Fruit fly (Drosophila melanogaster): ENCODE data around the gene CG2310.
A peak's percentile ranks its signal among the peaks of the same experiment; 100 is the strongest.

The CG2310 gene

dm6 chr3R:29495815-29496214 is 2.5 kb upstream of the CG2310 start (continued):
- peak; percentile 3 for TF ChIP-seq dmrt11E (tag; optimal IDR thresholded peaks at IDR 0.05)
- TF ChIP-seq CG13424 (tag; optimal IDR thresholded peaks at IDR 0.05): peak; percentile 29
- no peak for TF ChIP-seq D (optimal IDR thresholded peaks at IDR 0.05)
- TF ChIP-seq D (GFP tag; optimal IDR thresholded peaks at IDR 0.05): peak; percentile 18
- TF ChIP-seq CG4424 (GFP tag; optimal IDR thresholded peaks at IDR 0.05): peak; percentile 12
- no peak for TF ChIP-seq CG16813 (GFP tag; IDR thresholded peaks at IDR 0.05; ENCODE audit: partially characterized antibody)
- TF ChIP-seq CG6791 (GFP tag; IDR thresholded peaks at IDR 0.05; ENCODE audit: partially characterized antibody): no peak
- peak; percentile 22 for TF ChIP-seq grau (tag; optimal IDR thresholded peaks at IDR 0.05)
- TF ChIP-seq Ets65A (GFP tag): peak; percentile 78
- peak; percentile 39 for TF ChIP-seq CoRest (tag; optimal IDR thresholded peaks at IDR 0.05)
- TF ChIP-seq sug (tag; optimal IDR thresholded peaks at IDR 0.05): no peak
- TF ChIP-seq CG18262 (tag; optimal IDR thresholded peaks at IDR 0.05): peak; percentile 55
- TF ChIP-seq zf30C (GFP tag; optimal IDR thresholded peaks at IDR 0.05): peak; percentile 19
- no peak for TF ChIP-seq cwo (GFP tag; optimal IDR thresholded peaks at IDR 0.05)
- TF ChIP-seq Nf-YC (tag; optimal IDR thresholded peaks at IDR 0.05): peak; percentile 2
- TF ChIP-seq CG31441 (GFP tag; IDR thresholded peaks at IDR 0.05): peak; percentile 59; the same call in 1 of the 2 replicates
- TF ChIP-seq CG7556 (GFP tag; optimal IDR thresholded peaks at IDR 0.05): peak; percentile 34
- peak; percentile 42; the same call in 2 of the 3 replicates for TF ChIP-seq row (GFP tag; IDR thresholded peaks at IDR 0.05)
- peak; percentile 39 for TF ChIP-seq nmo (GFP tag; optimal IDR thresholded peaks at IDR 0.05)
- no peak for TF ChIP-seq CG6654 (GFP tag; optimal IDR thresholded peaks at IDR 0.05)
- peak; percentile 1 for TF ChIP-seq CG12391 (tag; optimal IDR thresholded peaks at IDR 0.05)
- no peak for TF ChIP-seq zen2 (GFP tag; IDR thresholded peaks at IDR 0.05; ENCODE audit: partially characterized antibody)
- TF ChIP-seq CG17361 (GFP tag; IDR thresholded peaks at IDR 0.05): peak; percentile 47; the same call in 1 of the 3 replicates
- no peak for TF ChIP-seq Hmx (GFP tag; optimal IDR thresholded peaks at IDR 0.05)
- no peak for TF ChIP-seq CG10654 (GFP tag; optimal IDR thresholded peaks at IDR 0.05)
- TF ChIP-seq PHDP (tag; optimal IDR thresholded peaks at IDR 0.05): peak; percentile 0
- TF ChIP-seq CG17328 (GFP tag; IDR thresholded peaks at IDR 0.05): no peak
- TF ChIP-seq CG10979 (tag; optimal IDR thresholded peaks at IDR 0.05): peak; percentile 2
- no peak for TF ChIP-seq Xbp1 (GFP tag; optimal IDR thresholded peaks at IDR 0.05)
- TF ChIP-seq CG8765 (GFP tag; IDR thresholded peaks at IDR 0.05): no peak
- TF ChIP-seq CG15601 (tag; optimal IDR thresholded peaks at IDR 0.05): peak; percentile 1
- peak; percentile 17 for TF ChIP-seq CG7839 (tag; optimal IDR thresholded peaks at IDR 0.05)
- TF ChIP-seq oc (tag; optimal IDR thresholded peaks at IDR 0.05): no peak
- TF ChIP-seq Xrp1 (GFP tag; IDR thresholded peaks at IDR 0.05): peak; percentile 38; the same call in 1 of the 2 replicates
- no peak for TF ChIP-seq Adf1 (GFP tag; IDR thresholded peaks at IDR 0.05)
- no peak for TF ChIP-seq Fer2 (tag; optimal IDR thresholded peaks at IDR 0.05)
- no peak for TF ChIP-seq CG11085 (GFP tag; IDR thresholded peaks at IDR 0.05)
- no peak for TF ChIP-seq CG13775 (GFP tag; optimal IDR thresholded peaks at IDR 0.05)
- TF ChIP-seq ash1 (GFP tag; optimal IDR thresholded peaks at IDR 0.05): no peak
- TF ChIP-seq phol (tag; optimal IDR thresholded peaks at IDR 0.05): peak; percentile 31
- peak; percentile 57 for TF ChIP-seq sens (GFP tag)

dm6 chr3R:29494482-29494881 is 1.2 kb upstream of the CG2310 start, which contains the start of gene FipoQ:
FipoQ (plus strand) TSS chr3R:29494782.
- TF ChIP-seq CG4820 (GFP tag; optimal IDR thresholded peaks at IDR 0.05) (no peak), z (GFP tag; IDR thresholded peaks at IDR 0.05) (0 out of 3 replicates have a peak, but pooled peaks have one; percentile 26), tna (GFP tag; IDR thresholded peaks at IDR 0.05; ENCODE audit: partially characterized antibody) (0 out of 2 replicates have a peak, but pooled peaks have one; percentile 39), CG4707 (GFP tag; optimal IDR thresholded peaks at IDR 0.05) (no peak), kah (GFP tag; optimal IDR thresholded peaks at IDR 0.05) (no peak), vnd (GFP tag; IDR thresholded peaks at IDR 0.05; ENCODE audit: partially characterized antibody) (0 out of 3 replicates have a peak, but pooled peaks have one; percentile 9)
